Fruit fly (Drosophila melanogaster): Measurements from ENCODE around the gene CG5013.

CG5013 gene

DNA sequence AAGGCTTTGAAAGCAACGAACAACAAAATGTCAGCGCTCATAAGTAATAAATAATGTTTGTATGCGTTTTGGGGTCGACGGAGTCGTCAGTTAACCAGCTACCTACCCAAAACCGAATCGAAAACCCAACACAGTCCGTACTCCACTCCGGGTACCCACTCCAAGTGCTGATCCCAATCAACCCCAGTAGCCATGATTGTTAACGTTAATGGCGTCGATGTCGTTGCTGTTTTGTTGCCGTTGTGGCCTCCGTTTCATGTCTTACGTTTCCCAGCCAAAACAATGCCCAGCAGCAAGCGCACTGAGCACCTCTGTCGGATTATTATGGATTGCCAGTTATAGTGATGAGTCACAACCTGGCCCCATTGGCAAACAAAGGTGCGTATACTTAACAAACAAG is 40.4 kb upstream of the CG5013 start, which contains the start of gene GATAe:
Gene GATAe, plus strand, starts transcription at position 76 of the 400 bp plus-strand sequence.
- TF ChIP-seq Snoo (tag; optimal IDR thresholded peaks at IDR 0.05), result no peak

DNA sequence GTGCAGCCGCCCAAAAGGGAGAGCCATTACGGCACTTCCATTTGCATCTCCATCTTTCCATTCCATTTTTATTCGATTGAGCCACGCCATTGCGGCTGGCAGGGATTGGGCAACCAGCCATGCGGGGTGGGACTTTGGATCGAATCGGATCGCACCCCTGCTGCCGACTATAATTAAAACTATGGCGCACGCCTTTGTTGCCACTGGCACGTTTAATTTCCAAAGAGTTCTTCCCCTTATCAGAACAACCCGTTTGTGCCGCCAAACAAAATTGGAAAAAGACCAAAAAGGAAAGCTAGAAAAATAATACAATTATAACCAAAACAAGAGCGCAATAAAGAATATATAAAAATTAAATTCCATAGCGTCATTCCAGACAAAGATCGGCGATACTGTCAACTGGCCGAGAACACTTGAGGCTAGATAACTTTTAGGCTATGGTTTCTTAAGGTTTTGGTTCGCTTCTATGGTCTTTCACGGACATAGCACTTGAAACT is 39.4 kb upstream of the CG5013 start:
- TF ChIP-seq CG14655 (GFP tag; optimal IDR thresholded peaks at IDR 0.05) (no peak), CG12605 (GFP tag; IDR thresholded peaks at IDR 0.05) (no peak), EcR (GFP tag; optimal IDR thresholded peaks at IDR 0.05) (no peak), CG4496 (GFP tag; IDR thresholded peaks at IDR 0.05) (no peak), CG13204 (GFP tag; optimal IDR thresholded peaks at IDR 0.05) (no peak), CG10348 (GFP tag; IDR thresholded peaks at IDR 0.05) (no peak), Snoo (tag; optimal IDR thresholded peaks at IDR 0.05) (no peak), rn (GFP tag; IDR thresholded peaks at IDR 0.05) (no peak), CG9948 (tag; optimal IDR thresholded peaks at IDR 0.05) (no peak), CG15710 (tag; optimal IDR thresholded peaks at IDR 0.05) (no peak), CG17806 (tag; optimal IDR thresholded peaks at IDR 0.05) (no peak)

DNA sequence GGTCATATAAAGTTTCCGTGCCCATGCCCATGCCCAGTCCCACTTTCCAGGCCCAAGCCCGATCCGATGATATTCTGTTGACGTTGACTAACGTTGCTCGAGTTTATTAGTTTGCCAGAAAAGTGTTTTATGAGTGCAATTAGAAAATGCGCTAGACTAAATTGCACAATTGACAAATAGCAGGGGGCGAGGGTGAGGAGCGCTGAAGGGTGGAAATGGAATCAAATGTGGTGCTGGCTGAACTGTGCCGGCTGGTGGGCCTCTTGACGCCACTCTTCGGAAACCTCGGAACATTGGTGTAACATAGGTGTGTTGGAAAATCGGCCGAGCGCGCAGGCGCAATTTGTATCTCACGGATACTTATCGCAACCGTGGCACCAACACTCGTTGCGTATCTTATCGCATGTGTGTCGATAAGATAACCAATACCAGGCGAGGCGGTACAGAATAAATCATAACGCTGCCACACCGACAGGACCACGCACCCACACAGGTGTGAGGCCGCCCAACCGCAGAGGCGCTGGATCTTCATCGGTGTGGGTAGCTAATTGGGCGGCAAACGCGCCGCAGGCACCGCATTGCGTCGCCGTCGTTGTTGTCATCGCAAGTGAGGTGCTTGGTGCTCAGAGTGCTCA is 37.7 kb upstream of the CG5013 start:
- TF ChIP-seq gl (tag; optimal IDR thresholded peaks at IDR 0.05), result no peak
- TF ChIP-seq CG14655 (GFP tag; optimal IDR thresholded peaks at IDR 0.05), result no peak

DNA sequence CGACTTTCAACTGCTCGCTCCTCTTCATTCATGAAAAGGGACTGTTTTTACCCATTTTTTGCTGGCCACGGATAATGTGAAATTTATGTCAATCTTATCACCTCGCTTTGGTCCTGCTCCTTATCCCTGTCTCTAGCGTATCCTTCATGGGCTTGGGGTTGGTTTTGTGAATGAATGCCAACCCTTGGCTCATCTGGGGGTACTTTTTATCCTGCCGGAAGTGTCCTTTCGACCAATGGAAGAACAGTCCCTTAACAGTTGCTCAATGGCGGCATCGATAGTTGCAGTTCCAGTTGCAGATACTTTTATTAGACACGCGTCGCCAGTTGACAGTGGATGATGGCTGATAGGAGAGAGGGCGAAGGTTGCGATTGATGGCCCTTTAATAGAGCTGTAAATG is 35.9 kb upstream of the CG5013 start:
- TF ChIP-seq fd96Ca (GFP tag; IDR thresholded peaks at IDR 0.05), result no peak

DNA sequence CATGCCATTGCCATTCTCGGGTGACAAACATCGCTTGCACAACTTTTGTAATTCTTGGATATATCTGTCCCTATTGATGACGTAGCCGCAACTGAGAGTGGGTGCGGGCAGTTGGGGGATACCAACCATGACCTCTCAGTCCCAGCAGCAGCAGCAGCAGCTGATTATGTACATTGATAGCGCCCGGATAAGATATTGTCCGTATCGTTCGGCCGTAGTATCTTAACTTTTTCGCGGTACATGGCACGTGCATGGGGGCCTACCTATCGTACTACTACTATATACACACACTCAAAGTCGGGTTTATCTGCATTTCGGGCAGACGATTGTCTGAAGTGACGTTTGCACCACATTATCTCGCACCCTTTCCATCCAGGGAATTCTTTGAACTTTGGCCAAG is 34.9 kb upstream of the CG5013 start:
- TF ChIP-seq EcR (GFP tag; optimal IDR thresholded peaks at IDR 0.05), result no peak
- TF ChIP-seq Pif1A (GFP tag; optimal IDR thresholded peaks at IDR 0.05), result no peak
- TF ChIP-seq Ets98B (GFP tag; IDR thresholded peaks at IDR 0.05), result no peak
- no peak for TF ChIP-seq CG17806 (tag; optimal IDR thresholded peaks at IDR 0.05)
- no peak for TF ChIP-seq CG13204 (GFP tag; optimal IDR thresholded peaks at IDR 0.05)
- no peak for TF ChIP-seq gl (tag; optimal IDR thresholded peaks at IDR 0.05)
- TF ChIP-seq rn (GFP tag; IDR thresholded peaks at IDR 0.05), result no peak
- TF ChIP-seq CG32121 (GFP tag; IDR thresholded peaks at IDR 0.05), result no peak
- no peak for TF ChIP-seq CG8159 (tag; optimal IDR thresholded peaks at IDR 0.05)
- TF ChIP-seq D1 (tag; optimal IDR thresholded peaks at IDR 0.05), result no peak
- TF ChIP-seq Snoo (tag; optimal IDR thresholded peaks at IDR 0.05), result no peak
- TF ChIP-seq CG12605 (GFP tag; IDR thresholded peaks at IDR 0.05), result no peak
- no peak for TF ChIP-seq CG4496 (GFP tag; IDR thresholded peaks at IDR 0.05)
- TF ChIP-seq Pif1B (GFP tag; optimal IDR thresholded peaks at IDR 0.05), result no peak
- TF ChIP-seq fd96Ca (GFP tag; IDR thresholded peaks at IDR 0.05), result no peak
- TF ChIP-seq CG14655 (GFP tag; optimal IDR thresholded peaks at IDR 0.05), result no peak
- no peak for TF ChIP-seq CG34367 (tag; optimal IDR thresholded peaks at IDR 0.05)
- TF ChIP-seq CG15710 (tag; optimal IDR thresholded peaks at IDR 0.05), result no peak
- TF ChIP-seq CG9948 (tag; optimal IDR thresholded peaks at IDR 0.05), result no peak

DNA sequence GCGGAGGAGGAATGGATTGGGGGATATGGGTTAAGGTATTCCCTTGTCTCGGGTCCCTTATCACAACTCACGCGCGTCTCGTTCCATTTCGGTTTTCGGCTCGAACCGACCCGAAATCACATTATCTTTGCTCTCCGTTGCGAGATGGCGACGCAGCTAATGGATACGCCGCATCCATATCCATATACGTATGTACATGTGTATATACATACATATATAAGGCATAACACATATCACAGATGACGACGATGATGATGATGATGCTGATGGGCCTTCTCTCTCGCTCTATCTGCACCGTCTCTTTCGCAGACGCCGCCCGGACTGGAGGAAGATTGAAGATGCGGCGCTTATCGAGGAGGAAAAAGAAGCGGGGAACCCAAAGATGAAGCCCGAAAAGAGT is 27.5 kb upstream of the CG5013 start:
- TF ChIP-seq CG8159 (tag; optimal IDR thresholded peaks at IDR 0.05) (no peak), CG34367 (tag; optimal IDR thresholded peaks at IDR 0.05) (no peak)

DNA sequence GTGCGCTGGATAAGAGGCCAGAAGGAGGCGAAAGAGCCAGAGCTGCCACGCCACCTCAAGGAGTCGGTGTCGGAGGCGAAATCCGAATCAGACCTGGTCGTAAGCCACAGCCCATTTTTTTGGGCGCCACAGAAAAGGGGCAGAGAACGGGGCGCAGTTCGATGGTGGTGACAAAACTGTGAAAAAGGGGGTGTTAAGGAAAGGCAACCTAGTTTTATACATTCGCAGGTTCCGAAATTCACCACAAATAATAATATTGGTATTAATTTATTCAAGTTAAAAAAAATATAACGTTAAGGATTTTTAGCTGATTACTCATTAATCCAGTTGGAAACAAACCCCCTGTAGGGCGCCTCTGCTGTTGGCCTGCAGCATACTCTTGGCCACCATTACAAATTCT is 25.8 kb upstream of the CG5013 start:
- TF ChIP-seq CG14655 (GFP tag; optimal IDR thresholded peaks at IDR 0.05) (peak; percentile 21), D1 (tag; optimal IDR thresholded peaks at IDR 0.05) (no peak)

DNA sequence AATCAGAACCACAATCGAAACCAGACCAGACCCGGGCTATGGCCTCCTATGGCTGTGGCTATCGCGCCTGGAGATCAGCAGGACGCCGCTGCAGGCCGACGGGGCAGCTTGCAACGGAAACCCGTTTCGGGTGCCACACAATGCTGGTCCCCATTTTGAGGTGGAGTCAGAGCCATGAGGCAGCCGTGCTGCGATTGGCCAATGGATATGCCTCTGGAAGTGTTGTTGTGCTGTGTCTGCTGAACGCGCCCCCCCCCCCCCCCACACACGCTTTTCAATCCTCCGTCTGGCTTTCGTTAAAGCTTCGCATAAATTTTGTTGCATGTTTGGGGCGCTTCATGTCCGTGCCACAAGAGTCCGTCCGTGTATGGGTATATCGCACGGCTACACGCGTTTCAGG is 25.4 kb upstream of the CG5013 start:
- 0 out of 3 replicates have a peak, but pooled peaks have one; percentile 10 for TF ChIP-seq CG4496 (GFP tag; IDR thresholded peaks at IDR 0.05)
- no peak for TF ChIP-seq CG34367 (tag; optimal IDR thresholded peaks at IDR 0.05)

DNA sequence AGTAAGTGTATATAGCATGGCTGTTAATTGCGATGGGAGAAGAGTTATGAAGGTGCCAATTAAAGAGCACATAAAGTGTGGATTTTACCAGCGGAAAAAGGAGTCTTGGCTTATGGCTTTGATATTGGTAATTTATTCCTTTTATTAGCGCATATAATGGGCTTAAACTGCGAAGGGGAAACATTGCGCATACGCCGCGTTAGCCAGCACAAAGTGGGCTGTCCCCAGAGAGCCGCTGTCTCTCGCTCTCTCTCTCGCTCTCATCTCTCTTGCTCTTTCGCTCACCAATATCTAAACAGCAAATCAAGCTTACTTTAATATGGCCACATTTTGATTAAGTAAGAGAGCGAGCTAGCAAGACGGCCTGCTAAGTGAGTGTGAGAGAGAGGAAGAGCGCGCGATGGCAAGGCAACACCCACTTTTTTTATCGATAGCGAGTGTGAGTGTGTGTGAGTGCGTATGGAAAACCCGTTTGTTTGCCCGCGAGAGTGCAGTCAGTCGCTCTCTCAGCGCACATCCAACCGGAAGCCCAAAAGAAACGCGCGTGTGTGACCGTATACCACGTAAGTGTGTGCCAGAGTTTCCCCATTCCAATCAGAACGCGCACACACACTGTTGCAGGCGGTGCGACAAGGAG is 23.8 kb upstream of the CG5013 start, which contains the start of gene pnr:
Gene pnr, plus strand, starts transcription at position 493 of the 637 bp plus-strand sequence.
- TF ChIP-seq CG34367 (tag; optimal IDR thresholded peaks at IDR 0.05) (no peak), Pif1B (GFP tag; optimal IDR thresholded peaks at IDR 0.05) (no peak), CG12605 (GFP tag; IDR thresholded peaks at IDR 0.05) (no peak), Pif1A (GFP tag; optimal IDR thresholded peaks at IDR 0.05) (no peak), gl (tag; optimal IDR thresholded peaks at IDR 0.05) (peak; percentile 14), CG15710 (tag; optimal IDR thresholded peaks at IDR 0.05) (no peak), CG13204 (GFP tag; optimal IDR thresholded peaks at IDR 0.05) (no peak), rn (GFP tag; IDR thresholded peaks at IDR 0.05) (0 out of 2 replicates have a peak, but pooled peaks have one; percentile 27), CG9948 (tag; optimal IDR thresholded peaks at IDR 0.05) (no peak), EcR (GFP tag; optimal IDR thresholded peaks at IDR 0.05) (peak; percentile 20), CG4496 (GFP tag; IDR thresholded peaks at IDR 0.05) (no peak), CG8159 (tag; optimal IDR thresholded peaks at IDR 0.05) (no peak), Ets98B (GFP tag; IDR thresholded peaks at IDR 0.05) (no peak), CG17806 (tag; optimal IDR thresholded peaks at IDR 0.05) (no peak), CG10348 (GFP tag; IDR thresholded peaks at IDR 0.05) (no peak), CG32121 (GFP tag; IDR thresholded peaks at IDR 0.05) (peak; percentile 33; the same call in 1 of the 2 replicates), Snoo (tag; optimal IDR thresholded peaks at IDR 0.05) (no peak), D1 (tag; optimal IDR thresholded peaks at IDR 0.05) (no peak), CG14655 (GFP tag; optimal IDR thresholded peaks at IDR 0.05) (no peak), CG8301 (tag; optimal IDR thresholded peaks at IDR 0.05) (no peak), fd96Ca (GFP tag; IDR thresholded peaks at IDR 0.05) (0 out of 3 replicates have a peak, but pooled peaks have one; percentile 29)

All from whole organism, pupa.